Worm (Caenorhabditis elegans) whole organism, L4 larva: Measurements from ENCODE around the gene srh-39.

Source experiments
- F10B5.3 ChIP-seq: sonication (generic microtip); optimal IDR thresholded peaks from 2 replicates; lab custom pipeline; 2016; ENCODE audit warnings: mild to moderate bottlenecking, missing genetic modification characterization, missing compliant biosample characterization
- T20F7.1 ChIP-seq: fragments of 200-800 bp; sonication (Bioruptor generic); optimal IDR thresholded peaks from 2 replicates; lab custom pipeline; 2018; ENCODE audit warnings: mild to moderate bottlenecking, missing genetic modification characterization, missing compliant biosample characterization
- Y48G9A.11 ChIP-seq: fragments of 200-800 bp; sonication (Bioruptor generic); IDR thresholded peaks from 2 replicates; pipeline ENCODE4 v1.3.6; 2022; ENCODE audit warnings: missing genetic modification reagents, missing genetic modification characterization, missing compliant biosample characterization
- aha-1 ChIP-seq: fragments of 150-350 bp; peaks from one replicate; lab custom pipeline; 2014; ENCODE audit warnings: missing biosample characterization, missing genetic modification characterization
- ama-1 ChIP-seq: fragments of 150-350 bp; optimal IDR thresholded peaks from 2 replicates; lab custom pipeline; 2014; ENCODE audit warnings: inconsistent platforms, mixed read lengths
- ceh-44 ChIP-seq: fragments of 200-800 bp; sonication (Bioruptor generic); IDR thresholded peaks from 2 replicates; pipeline ENCODE4 v1.3.6; 2022; ENCODE audit warnings: missing genetic modification reagents, missing genetic modification characterization, missing compliant biosample characterization
- cey-2 ChIP-seq: sonication (generic microtip); optimal IDR thresholded peaks from 3 replicates; lab custom pipeline; 2017; ENCODE audit warnings: missing genetic modification characterization, mild to moderate bottlenecking, missing compliant biosample characterization, antibody characterized with exemption, borderline replicate concordance; ENCODE audit not compliant: insufficient read depth
- daf-12 ChIP-seq: fragments of 150-350 bp; optimal IDR thresholded peaks from 2 replicates; lab custom pipeline; 2014; ENCODE audit warnings: missing biosample characterization, missing genetic modification reagents, missing genetic modification characterization
- daf-16 ChIP-seq, 3 experiments: sonication (generic microtip); optimal IDR thresholded peaks; 2 replicates each; lab custom pipeline; 2016 to 2017; ENCODE audit warnings: missing genetic modification characterization in 3 of 3, missing genetic modification reagents in 3 of 3, mild to moderate bottlenecking in 2 of 3, missing compliant biosample characterization in 2 of 3, missing biosample characterization in 1 of 3, moderate library complexity in 1 of 3
- dmd-6 ChIP-seq: fragments of 200-800 bp; sonication (Bioruptor generic); IDR thresholded peaks from 2 replicates; pipeline ENCODE4 v1.3.6; 2022; ENCODE audit warnings: missing genetic modification reagents, missing genetic modification characterization, missing compliant biosample characterization
- dpl-1 ChIP-seq: fragments of 150-350 bp; optimal IDR thresholded peaks from 2 replicates; lab custom pipeline; 2014; ENCODE audit warnings: missing biosample characterization, missing genetic modification reagents, missing genetic modification characterization
- dve-1 ChIP-seq: sonication (generic microtip); optimal IDR thresholded peaks from 2 replicates; lab custom pipeline; 2017; ENCODE audit warnings: antibody characterized with exemption, mild to moderate bottlenecking, missing genetic modification characterization, missing compliant biosample characterization; ENCODE audit not compliant: insufficient read depth
- egl-43 ChIP-seq: fragments of 200-800 bp; sonication (Bioruptor generic); IDR thresholded peaks from 2 replicates; pipeline ENCODE4 v1.3.6; 2022; ENCODE audit warnings: missing genetic modification reagents, missing genetic modification characterization, missing compliant biosample characterization
- hlh-11 ChIP-seq: fragments of 200-800 bp; sonication (Bioruptor generic); optimal IDR thresholded peaks from 2 replicates; lab custom pipeline; 2018; ENCODE audit warnings: mild to moderate bottlenecking, missing genetic modification characterization, missing compliant biosample characterization
- hmg-1.1 ChIP-seq: fragments of 200-800 bp; sonication (Bioruptor generic); IDR thresholded peaks from 2 replicates; pipeline ENCODE4 v1.3.6; 2022; ENCODE audit warnings: missing genetic modification reagents, missing genetic modification characterization, missing compliant biosample characterization
- jun-1 ChIP-seq: fragments of 150-350 bp; optimal IDR thresholded peaks from 2 replicates; lab custom pipeline; 2014; ENCODE audit warnings: missing biosample characterization, missing genetic modification reagents, missing genetic modification characterization
- lin-1 ChIP-seq: fragments of 200-800 bp; sonication (Bioruptor generic); IDR thresholded peaks from 2 replicates; pipeline ENCODE4 v1.3.6; 2022; ENCODE audit warnings: missing genetic modification reagents, missing genetic modification characterization, missing compliant biosample characterization
- lin-13 ChIP-seq: fragments of 150-350 bp; optimal IDR thresholded peaks from 2 replicates; lab custom pipeline; 2014; ENCODE audit warnings: missing biosample characterization, missing genetic modification reagents, missing genetic modification characterization
- lin-38 ChIP-seq: fragments of 200-800 bp; sonication (Bioruptor generic); IDR thresholded peaks from 2 replicates; pipeline ENCODE4 v1.3.6; 2022; ENCODE audit warnings: missing genetic modification reagents, missing genetic modification characterization, missing compliant biosample characterization
- lsy-2 ChIP-seq, 2 experiments: fragments of 150-350 bp in 1 of 2; sonication (generic microtip) in 1 of 2; optimal IDR thresholded peaks; 2 replicates each; lab custom pipeline; 2014 to 2017; ENCODE audit warnings: missing biosample characterization in 2 of 2, missing genetic modification characterization in 2 of 2
- mdl-1 ChIP-seq, 2 experiments: fragments of 150-350 bp in 1 of 2; sonication (generic microtip) in 1 of 2; optimal IDR thresholded peaks; 2 replicates each; lab custom pipeline; 2014 to 2017; ENCODE audit warnings: missing biosample characterization in 2 of 2, missing genetic modification characterization in 2 of 2
- mep-1 ChIP-seq: fragments of 150-350 bp; sonication (generic microtip); optimal IDR thresholded peaks from 3 replicates; lab custom pipeline; 2014; ENCODE audit warnings: missing biosample characterization, missing genetic modification characterization
- mes-2 ChIP-seq: sonication (generic microtip); optimal IDR thresholded peaks from 2 replicates; lab custom pipeline; 2016; ENCODE audit warnings: missing genotype, mild to moderate bottlenecking, missing genetic modification characterization, missing compliant biosample characterization; ENCODE audit not compliant: poor library complexity, severe bottlenecking
- mxl-2 ChIP-seq: fragments of 200-800 bp; sonication (Bioruptor generic); conservative IDR thresholded peaks from 2 replicates; pipeline ENCODE4 v1.3.6; 2022; ENCODE audit warnings: missing genetic modification reagents, missing genetic modification characterization, missing compliant biosample characterization
- nhr-102 ChIP-seq: sonication (generic microtip); optimal IDR thresholded peaks from 2 replicates; lab custom pipeline; 2016; ENCODE audit warnings: mild to moderate bottlenecking, missing genetic modification characterization, moderate library complexity, missing compliant biosample characterization
- nhr-28 ChIP-seq: fragments of 150-350 bp; optimal IDR thresholded peaks from 2 replicates; lab custom pipeline; 2014; ENCODE audit warnings: missing biosample characterization, missing genetic modification characterization
- nhr-41 ChIP-seq: fragments of 200-800 bp; sonication (Bioruptor generic); IDR thresholded peaks from 2 replicates; pipeline ENCODE4 v1.3.6; 2022; ENCODE audit warnings: missing genetic modification reagents, missing genetic modification characterization, missing compliant biosample characterization
- nhr-77 ChIP-seq: fragments of 150-350 bp; optimal IDR thresholded peaks from 2 replicates; lab custom pipeline; 2014; ENCODE audit warnings: missing biosample characterization, missing genetic modification characterization
- pha-4 ChIP-seq, 2 experiments: fragments of 150-350 bp in 1 of 2; fragments of 200-800 bp in 1 of 2; sonication (Bioruptor generic) in 1 of 2; IDR thresholded peaks in 1 of 2; optimal IDR thresholded peaks in 1 of 2; 2 replicates each; pipeline versions ENCODE4 v1.3.6 to Lab custom; 2014 to 2022; ENCODE audit warnings: missing genetic modification characterization in 2 of 2, missing genetic modification reagents in 2 of 2, missing biosample characterization in 1 of 2, missing compliant biosample characterization in 1 of 2
- pqm-1 ChIP-seq: sonication (generic microtip); optimal IDR thresholded peaks from 2 replicates; lab custom pipeline; 2017; ENCODE audit warnings: missing biosample characterization, missing genetic modification characterization
- rbr-2 ChIP-seq: sonication (generic microtip); optimal IDR thresholded peaks from 2 replicates; lab custom pipeline; 2016; ENCODE audit warnings: missing genotype, missing genetic modification characterization, missing compliant biosample characterization
- set-16 ChIP-seq: fragments of 200-800 bp; sonication (Bioruptor generic); IDR thresholded peaks from 2 replicates; pipeline ENCODE4 v1.3.6; 2022; ENCODE audit warnings: missing genetic modification reagents, missing genetic modification characterization, missing compliant biosample characterization
- tra-1 ChIP-seq: fragments of 200-800 bp; sonication (Bioruptor generic); IDR thresholded peaks from 2 replicates; pipeline ENCODE4 v1.3.6; 2022; ENCODE audit warnings: missing genetic modification reagents, missing genetic modification characterization, missing compliant biosample characterization
- unc-62 ChIP-seq, 3 experiments: fragments of 150-350 bp in 1 of 3; sonication (generic microtip); optimal IDR thresholded peaks in 2 of 3; peaks in 1 of 3; 1 replicate in 1 of 3; 2 replicates in 2 of 3; lab custom pipeline; 2014 to 2017; ENCODE audit warnings: missing biosample characterization in 3 of 3, missing genetic modification characterization in 3 of 3, missing genetic modification reagents in 3 of 3, missing genotype in 1 of 3
- ztf-11 ChIP-seq: fragments of 150-350 bp; optimal IDR thresholded peaks from 2 replicates; lab custom pipeline; 2014; ENCODE audit warnings: missing biosample characterization, missing genetic modification characterization

Gene srh-39

ce11 chrII:7789605-7790004 is 24.2 kb upstream of the srh-39 start:
- TF ChIP-seq unc-62 (GFP tag; optimal IDR thresholded peaks at IDR 0.05 in 1 of 2; lab: Kevin White, UChicago), result peak in 1 of 2 experiments; percentile 58
- TF ChIP-seq unc-62 (tag; optimal IDR thresholded peaks at IDR 0.05; lab: Kevin White, UChicago), result no peak
- TF ChIP-seq lin-1 (GFP tag; lab: Robert Waterston, UW), result no peak

ce11 chrII:7783467-7783959 is 18.2 kb upstream of the srh-39 start, which contains the start of gene skr-17:
skr-17 (plus strand) TSS chrII:7783517.
- TF ChIP-seq mxl-2 (GFP tag; lab: Robert Waterston, UW), result no peak
- TF ChIP-seq lin-38, result peak; percentile 62
- peak in 1 of 2 experiments; percentile 11 for TF ChIP-seq unc-62 (GFP tag; optimal IDR thresholded peaks at IDR 0.05 in 1 of 2; lab: Kevin White, UChicago)
- no peak for TF ChIP-seq unc-62 (tag; optimal IDR thresholded peaks at IDR 0.05; lab: Kevin White, UChicago)

ce11 chrII:7781102-7781616 is 15.8 kb upstream of the srh-39 start, which contains the start of the genes snpc-1.1 and spdl-1:
snpc-1.1 (minus strand) TSS chrII:7781301.
spdl-1 (plus strand) TSS chrII:7781566.
- TF ChIP-seq pha-4 (GFP tag; IDR thresholded peaks at IDR 0.05; lab: Robert Waterston, UW) (no peak), pha-4 (tag; optimal IDR thresholded peaks at IDR 0.05; lab: Kevin White, UChicago) (peak; percentile 9), ceh-44 (GFP tag; lab: Robert Waterston, UW) (no peak), lin-38 (peak; percentile 88), dmd-6 (GFP tag; lab: Robert Waterston, UW) (no peak), dpl-1 (peak; percentile 67), mes-2 (tag; lab: Kevin White, UChicago) (peak; percentile 62), lsy-2 (tag; optimal IDR thresholded peaks at IDR 0.05; lab: Kevin White, UChicago) (peak in 1 of 2 experiments; percentile 41)

- TF ChIP-seq daf-16 (GFP tag; optimal IDR thresholded peaks at IDR 0.05; lab: Kevin White, UChicago), result no peak
- TF ChIP-seq daf-16 (tag; optimal IDR thresholded peaks at IDR 0.05; lab: Kevin White, UChicago), result peak; percentile 97
- TF ChIP-seq hlh-11 (tag; lab: Kevin White, UChicago), result no peak
- TF ChIP-seq lsy-2 (tag; optimal IDR thresholded peaks at IDR 0.05; lab: Kevin White, UChicago), result no peak
- no peak for TF ChIP-seq nhr-102
- TF ChIP-seq daf-12 (tag; lab: Kevin White, UChicago), result no peak
- peak; percentile 34 for TF ChIP-seq aha-1 (tag; lab: Kevin White, UChicago)
- peak; percentile 22 for TF ChIP-seq dve-1 (tag; lab: Kevin White, UChicago)
Observed at ce11 chrII:7778273-7778672, 12.9 kb upstream of the srh-39 start.

- TF ChIP-seq nhr-102 (peak; percentile 44), dpl-1 (peak; percentile 2), pqm-1 (peak; percentile 83), cey-2 (tag; lab: Kevin White, UChicago) (peak; percentile 18), daf-16 (GFP tag; optimal IDR thresholded peaks at IDR 0.05; lab: Kevin White, UChicago) (no peak), daf-16 (tag; optimal IDR thresholded peaks at IDR 0.05; lab: Kevin White, UChicago) (peak; percentile 73), jun-1 (tag; lab: Kevin White, UChicago) (no peak), ama-1 (lab: Kevin White, UChicago) (peak; percentile 79), tra-1 (GFP tag; lab: Robert Waterston, UW) (peak; percentile 87), lsy-2 (tag; optimal IDR thresholded peaks at IDR 0.05; lab: Kevin White, UChicago) (peak in 1 of 2 experiments; percentile 35), Y48G9A.11 (GFP tag; lab: Robert Waterston, UW) (no peak), lin-13 (no peak), aha-1 (tag; lab: Kevin White, UChicago) (peak; percentile 88), nhr-41 (peak; percentile 90), lin-38 (peak; percentile 24; the same call in 1 of the 2 replicates), ztf-11 (tag; lab: Kevin White, UChicago) (no peak), rbr-2 (tag; lab: Kevin White, UChicago) (no peak), hmg-1.1 (GFP tag; lab: Robert Waterston, UW) (peak; percentile 7; the same call in 1 of the 2 replicates), nhr-28 (tag; lab: Kevin White, UChicago) (peak; percentile 62), lin-1 (GFP tag; lab: Robert Waterston, UW) (peak; percentile 69; the same call in 1 of the 2 replicates), F10B5.3 (tag; lab: Kevin White, UChicago) (no peak), mes-2 (tag; lab: Kevin White, UChicago) (peak; percentile 17), mep-1 (tag; lab: Kevin White, UChicago) (peak; percentile 39), egl-43 (GFP tag; lab: Robert Waterston, UW) (no peak), pha-4 (GFP tag; IDR thresholded peaks at IDR 0.05; lab: Robert Waterston, UW) (peak; percentile 46; the same call in 1 of the 2 replicates), pha-4 (tag; optimal IDR thresholded peaks at IDR 0.05; lab: Kevin White, UChicago) (no peak), set-16 (GFP tag; lab: Robert Waterston, UW) (no peak), T20F7.1 (peak; percentile 15), dmd-6 (GFP tag; lab: Robert Waterston, UW) (peak; percentile 77), nhr-77 (tag; lab: Kevin White, UChicago) (peak; percentile 44), mdl-1 (tag; optimal IDR thresholded peaks at IDR 0.05; lab: Kevin White, UChicago) (peak in 1 of 2 experiments; percentile 26)
Observed at ce11 chrII:7777320-7777978, 12.1 kb upstream of the srh-39 start, which contains the start of gene mthf-1. mthf-1 (minus strand) TSS chrII:7777823.
